Worm (Caenorhabditis elegans) whole organism, mixed stage, embryonic: ENCODE results near the gene mtl-2.

Source experiments
- M03D4.4 ChIP-seq: sonication (generic microtip); optimal IDR thresholded peaks from 2 replicates; lab custom pipeline; 2017; ENCODE audit warnings: mild to moderate bottlenecking, missing genetic modification characterization, missing compliant biosample characterization
- bed-3 ChIP-seq: fragments of 200-800 bp; sonication (Bioruptor generic); optimal IDR thresholded peaks from 3 replicates; lab custom pipeline; 2018; ENCODE audit warnings: mild to moderate bottlenecking, missing genetic modification characterization, moderate library complexity, missing compliant biosample characterization
- blmp-1 ChIP-seq: fragments of 150-350 bp; optimal IDR thresholded peaks from 2 replicates; lab custom pipeline; 2014; ENCODE audit warnings: missing biosample characterization, missing genetic modification characterization
- ceh-39 ChIP-seq: fragments of 150-350 bp; optimal IDR thresholded peaks from 2 replicates; lab custom pipeline; 2014; ENCODE audit warnings: missing biosample characterization, missing genetic modification characterization
- ceh-83 ChIP-seq: fragments of 200-800 bp; sonication (Bioruptor generic); optimal IDR thresholded peaks from 2 replicates; lab custom pipeline; 2018; ENCODE audit warnings: mild to moderate bottlenecking, missing genetic modification characterization, missing compliant biosample characterization
- ces-1 ChIP-seq: fragments of 150-350 bp; optimal IDR thresholded peaks from 2 replicates; lab custom pipeline; 2014; ENCODE audit warnings: missing biosample characterization, missing genetic modification reagents, missing genetic modification characterization
- cnd-1 ChIP-seq: fragments of 200-800 bp; sonication (Bioruptor generic); optimal IDR thresholded peaks from 2 replicates; lab custom pipeline; 2018; ENCODE audit warnings: mild to moderate bottlenecking, missing genetic modification characterization, missing compliant biosample characterization
- drap-1 ChIP-seq: fragments of 200-800 bp; sonication (Bioruptor generic); optimal IDR thresholded peaks from 3 replicates; lab custom pipeline; 2018; ENCODE audit warnings: mild to moderate bottlenecking, missing genetic modification characterization, missing compliant biosample characterization
- elt-1 ChIP-seq: sonication (generic microtip); optimal IDR thresholded peaks from 2 replicates; lab custom pipeline; 2017; ENCODE audit warnings: missing genetic modification characterization, mild to moderate bottlenecking, missing compliant biosample characterization, antibody characterized with exemption, moderate library complexity, borderline replicate concordance; ENCODE audit not compliant: insufficient read depth
- flh-1 ChIP-seq: fragments of 200-800 bp; sonication (Bioruptor generic); optimal IDR thresholded peaks from 2 replicates; lab custom pipeline; 2018; ENCODE audit warnings: mild to moderate bottlenecking, missing genetic modification characterization, moderate library complexity, missing compliant biosample characterization
- hlh-1 ChIP-seq: fragments of 150-350 bp; optimal IDR thresholded peaks from 2 replicates; lab custom pipeline; 2014; ENCODE audit warnings: missing biosample characterization, missing genetic modification reagents, missing genetic modification characterization
- lin-13 ChIP-seq: fragments of 150-350 bp; optimal IDR thresholded peaks from 2 replicates; lab custom pipeline; 2014; ENCODE audit warnings: missing biosample characterization, missing genetic modification characterization
- lin-32 ChIP-seq: fragments of 200-800 bp; sonication (Bioruptor generic); optimal IDR thresholded peaks from 2 replicates; lab custom pipeline; 2018; ENCODE audit warnings: mild to moderate bottlenecking, missing genetic modification characterization, missing compliant biosample characterization
- lsy-2 ChIP-seq: fragments of 150-350 bp; optimal IDR thresholded peaks from 2 replicates; lab custom pipeline; 2014; ENCODE audit warnings: missing biosample characterization, missing genetic modification characterization
- mab-5 ChIP-seq: fragments of 150-350 bp; optimal IDR thresholded peaks from 2 replicates; lab custom pipeline; 2014; ENCODE audit warnings: missing biosample characterization, missing genetic modification characterization
- mls-2 ChIP-seq: sonication (generic microtip); optimal IDR thresholded peaks from 2 replicates; lab custom pipeline; 2016; ENCODE audit warnings: mild to moderate bottlenecking, missing genetic modification characterization, moderate library complexity, missing compliant biosample characterization
- nhr-12 ChIP-seq: fragments of 150-350 bp; optimal IDR thresholded peaks from 2 replicates; lab custom pipeline; 2014; ENCODE audit warnings: missing biosample characterization, missing genetic modification characterization
- nhr-2 ChIP-seq: fragments of 150-350 bp; optimal IDR thresholded peaks from 2 replicates; lab custom pipeline; 2014; ENCODE audit warnings: missing biosample characterization, missing genetic modification characterization
- nhr-237 ChIP-seq: fragments of 150-350 bp; optimal IDR thresholded peaks from 2 replicates; lab custom pipeline; 2014; ENCODE audit warnings: missing biosample characterization, missing genetic modification characterization
- nhr-28 ChIP-seq: fragments of 150-350 bp; optimal IDR thresholded peaks from 2 replicates; lab custom pipeline; 2014; ENCODE audit warnings: missing biosample characterization, missing genetic modification characterization
- nhr-76 ChIP-seq: sonication (generic microtip); optimal IDR thresholded peaks from 2 replicates; lab custom pipeline; 2017; ENCODE audit warnings: missing biosample characterization, missing genetic modification characterization
- pha-4 ChIP-seq: fragments of 150-350 bp; optimal IDR thresholded peaks from 2 replicates; lab custom pipeline; 2018; ENCODE audit warnings: missing biosample characterization, missing genetic modification reagents, missing genetic modification characterization
- sem-2 ChIP-seq: fragments of 200-800 bp; sonication (Bioruptor generic); optimal IDR thresholded peaks from 2 replicates; lab custom pipeline; 2018; ENCODE audit warnings: mild to moderate bottlenecking, missing genetic modification characterization, missing compliant biosample characterization
- snpc-4 ChIP-seq: fragments of 150-350 bp; optimal IDR thresholded peaks from 2 replicates; lab custom pipeline; 2014; ENCODE audit warnings: missing biosample characterization, missing genetic modification characterization
- tbx-8 ChIP-seq: fragments of 200-800 bp; sonication (Bioruptor generic); optimal IDR thresholded peaks from 2 replicates; lab custom pipeline; 2018; ENCODE audit warnings: mild to moderate bottlenecking, missing genetic modification characterization, moderate library complexity, missing compliant biosample characterization
- unc-120 ChIP-seq: sonication (generic microtip); optimal IDR thresholded peaks from 2 replicates; lab custom pipeline; 2017; ENCODE audit warnings: missing genetic modification characterization, missing compliant biosample characterization; ENCODE audit not compliant: poor library complexity, severe bottlenecking
- unc-62 ChIP-seq: fragments of 150-350 bp; optimal IDR thresholded peaks from 2 replicates; lab custom pipeline; 2014; ENCODE audit warnings: missing biosample characterization, missing genetic modification reagents, missing genetic modification characterization
- zip-8 ChIP-seq: fragments of 150-350 bp; optimal IDR thresholded peaks from 2 replicates; lab custom pipeline; 2014; ENCODE audit warnings: missing biosample characterization, missing genetic modification characterization
- ztf-11 ChIP-seq: fragments of 150-350 bp; optimal IDR thresholded peaks from 2 replicates; lab custom pipeline; 2014; ENCODE audit warnings: missing biosample characterization, missing genetic modification characterization

Gene mtl-2

DNA sequence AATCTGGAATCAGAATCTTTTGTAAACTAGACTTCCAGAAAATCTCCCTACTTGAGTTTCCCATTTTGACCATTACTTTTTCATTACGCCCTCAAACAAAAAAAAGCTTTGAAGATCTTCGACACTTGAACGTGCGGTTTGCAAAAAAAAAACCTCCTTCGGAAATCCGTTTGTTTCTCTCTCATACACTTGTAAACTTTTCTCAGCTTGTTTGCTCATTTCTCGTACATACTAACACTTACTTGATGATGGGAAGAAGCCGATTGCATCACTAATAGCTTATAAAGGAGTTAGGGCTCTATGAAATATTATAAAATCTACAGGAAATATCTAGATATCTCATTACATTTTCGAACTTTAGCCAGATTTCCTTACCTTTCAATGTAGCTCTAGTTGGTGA is 16.5 kb downstream of the mtl-2 start:
- TF ChIP-seq nhr-76 (tag; lab: Kevin White, UChicago) (no peak), M03D4.4 (no peak), cnd-1 (tag; lab: Kevin White, UChicago) (no peak), hlh-1 (tag; lab: Kevin White, UChicago) (no peak), snpc-4 (tag; lab: Kevin White, UChicago) (no peak), flh-1 (GFP tag; lab: Kevin White, UChicago) (no peak), nhr-12 (tag; lab: Kevin White, UChicago) (no peak), nhr-28 (tag; lab: Kevin White, UChicago) (no peak), bed-3 (no peak), tbx-8 (no peak), lin-13 (tag; lab: Kevin White, UChicago) (no peak), pha-4 (tag; lab: Kevin White, UChicago) (no peak)

DNA sequence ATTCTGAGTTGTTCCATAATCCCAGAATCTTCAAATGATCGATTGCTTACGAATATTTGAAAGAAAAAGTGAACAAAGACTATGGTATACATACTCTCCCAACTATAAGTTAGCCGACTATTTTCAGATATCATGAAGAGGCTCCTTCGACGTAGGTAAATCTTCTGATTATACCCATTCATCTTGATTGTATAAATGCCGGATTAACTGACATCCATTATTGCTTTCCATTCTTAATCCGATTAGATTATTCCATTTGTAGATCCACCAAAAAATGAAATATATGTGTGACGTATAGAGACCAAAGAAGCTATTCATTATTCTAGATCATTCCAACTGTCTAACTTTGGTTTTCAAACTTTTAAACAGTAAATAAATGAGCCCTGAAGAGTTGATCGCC is 25.0 kb downstream of the mtl-2 start:
- TF ChIP-seq tbx-8 (no peak), snpc-4 (tag; lab: Kevin White, UChicago) (no peak), bed-3 (no peak), cnd-1 (tag; lab: Kevin White, UChicago) (no peak), nhr-2 (tag; lab: Kevin White, UChicago) (no peak), M03D4.4 (no peak), drap-1 (GFP tag; lab: Kevin White, UChicago) (no peak), mab-5 (tag; lab: Kevin White, UChicago) (no peak), unc-62 (GFP tag; lab: Kevin White, UChicago) (no peak), nhr-12 (tag; lab: Kevin White, UChicago) (no peak), ceh-39 (tag; lab: Kevin White, UChicago) (no peak), lin-13 (tag; lab: Kevin White, UChicago) (no peak), lsy-2 (tag; lab: Kevin White, UChicago) (no peak), sem-2 (no peak), ceh-83 (GFP tag; lab: Kevin White, UChicago) (no peak), mls-2 (tag; lab: Kevin White, UChicago) (no peak), nhr-28 (tag; lab: Kevin White, UChicago) (no peak), elt-1 (tag; lab: Kevin White, UChicago) (no peak)

DNA sequence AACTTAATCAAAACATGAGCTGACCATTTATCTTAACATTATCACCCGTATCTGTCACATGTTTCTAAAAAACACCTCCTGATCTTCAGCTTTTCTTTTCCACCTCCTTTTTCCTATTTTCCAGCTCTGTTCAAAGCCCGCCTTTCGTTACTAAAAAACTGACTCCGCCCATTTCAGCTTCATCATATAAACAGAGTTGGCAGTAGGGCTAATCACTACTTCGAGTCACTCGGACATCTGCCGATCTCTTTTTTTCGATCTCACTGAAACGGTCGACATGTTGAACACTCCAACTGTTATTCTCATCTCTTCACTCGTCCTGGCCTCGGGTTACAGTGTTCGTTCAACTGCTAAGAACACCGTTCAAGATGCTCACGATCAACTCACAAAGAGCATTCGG is 26.0 kb downstream of the mtl-2 start, which contains the start of gene droe-4:
Gene droe-4, plus strand, starts transcription at position 172 of the 400 bp plus-strand sequence.
- TF ChIP-seq bed-3 (no peak), nhr-2 (tag; lab: Kevin White, UChicago) (no peak), ztf-11 (no peak), zip-8 (tag; lab: Kevin White, UChicago) (no peak), elt-1 (tag; lab: Kevin White, UChicago) (no peak), flh-1 (GFP tag; lab: Kevin White, UChicago) (no peak), nhr-237 (tag; lab: Kevin White, UChicago) (no peak), nhr-76 (tag; lab: Kevin White, UChicago) (no peak), ceh-83 (GFP tag; lab: Kevin White, UChicago) (no peak), ceh-39 (tag; lab: Kevin White, UChicago) (no peak)

DNA sequence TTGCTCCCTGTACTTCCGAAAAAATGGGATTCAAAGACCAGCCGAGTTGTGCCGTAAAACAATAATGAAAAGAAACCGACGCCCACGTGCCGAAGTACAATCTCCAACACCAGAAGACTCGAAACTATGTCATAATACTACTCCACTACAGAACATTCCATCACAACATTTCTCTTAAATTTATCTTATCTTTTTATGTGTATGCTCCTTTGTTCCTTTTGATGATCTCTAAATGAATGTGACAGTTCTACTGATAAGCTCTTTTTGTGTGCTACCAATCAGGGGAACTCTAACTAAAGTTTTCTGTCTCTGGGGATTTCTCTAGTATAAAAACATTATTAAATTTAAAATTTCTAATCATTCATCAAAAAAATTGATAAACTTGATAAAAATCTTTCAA is 31.6 kb downstream of the mtl-2 start:
- no peak for TF ChIP-seq sem-2
- no peak for TF ChIP-seq lin-13 (tag; lab: Kevin White, UChicago)
- TF ChIP-seq tbx-8 = no peak
- no peak for TF ChIP-seq nhr-2 (tag; lab: Kevin White, UChicago)
- no peak for TF ChIP-seq lin-32 (GFP tag; lab: Kevin White, UChicago)
- no peak for TF ChIP-seq ces-1 (GFP tag; lab: Kevin White, UChicago)
- TF ChIP-seq bed-3 = no peak

DNA sequence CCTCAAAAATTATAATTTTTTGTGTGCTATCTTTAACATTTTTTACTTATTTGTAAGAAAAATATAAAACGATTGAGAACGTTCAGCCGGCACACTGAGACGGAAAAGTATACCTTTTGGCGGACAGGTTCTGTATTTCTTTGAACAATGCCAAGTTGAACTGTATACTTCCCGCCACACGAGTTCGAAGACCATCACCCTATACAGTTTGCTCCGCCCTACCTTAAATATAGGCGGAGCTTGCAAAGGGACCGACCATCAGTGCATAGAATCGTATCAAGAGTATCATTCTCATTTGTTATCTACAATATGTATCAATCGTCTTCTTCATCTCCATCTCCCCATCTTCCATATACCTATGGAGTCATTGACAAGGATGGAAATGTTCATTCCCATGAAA is 33.6 kb downstream of the mtl-2 start, which contains the start of gene end-1:
Gene end-1, plus strand, starts transcription at position 301 of the 400 bp plus-strand sequence.
- TF ChIP-seq cnd-1 (tag; lab: Kevin White, UChicago) (no peak), bed-3 (no peak), unc-120 (tag; lab: Kevin White, UChicago) (no peak), lsy-2 (tag; lab: Kevin White, UChicago) (no peak), lin-13 (tag; lab: Kevin White, UChicago) (no peak), ztf-11 (no peak), elt-1 (tag; lab: Kevin White, UChicago) (no peak), blmp-1 (no peak), unc-62 (GFP tag; lab: Kevin White, UChicago) (no peak), nhr-76 (tag; lab: Kevin White, UChicago) (no peak), M03D4.4 (no peak), flh-1 (GFP tag; lab: Kevin White, UChicago) (no peak)
